Worm (Caenorhabditis elegans) whole organism, young adult: ENCODE data around the gene sre-55.

ENCODE experiments used
- B0035.1 ChIP-seq: sonication (generic microtip); optimal IDR thresholded peaks from 2 replicates; lab custom pipeline; 2016; ENCODE audit warnings: missing genetic modification characterization, mild to moderate bottlenecking, missing compliant biosample characterization, missing genotype, missing genetic modification reagents
- B0336.3 ChIP-seq: fragments of 200-800 bp; sonication (Bioruptor generic); IDR thresholded peaks from 2 replicates; pipeline ENCODE4 v1.3.6; 2022; ENCODE audit warnings: missing genetic modification characterization, missing compliant biosample characterization
- D2030.7 ChIP-seq: fragments of 200-800 bp; sonication (Bioruptor generic); IDR thresholded peaks from 2 replicates; pipeline ENCODE4 v1.3.6; 2022; ENCODE audit warnings: missing genetic modification reagents, missing genetic modification characterization, missing compliant biosample characterization
- F23B12.7 ChIP-seq: sonication (generic microtip); optimal IDR thresholded peaks from 2 replicates; lab custom pipeline; 2017; ENCODE audit warnings: missing genetic modification characterization, mild to moderate bottlenecking, missing compliant biosample characterization, antibody characterized with exemption, moderate library complexity; ENCODE audit not compliant: insufficient read depth
- F33H1.4 ChIP-seq: fragments of 200-800 bp; sonication (Bioruptor generic); IDR thresholded peaks from 2 replicates; pipeline ENCODE4 v1.3.6; 2022; ENCODE audit warnings: missing genetic modification reagents, missing genetic modification characterization, missing compliant biosample characterization
- F37B4.10 ChIP-seq: fragments of 200-800 bp; sonication (Bioruptor generic); IDR thresholded peaks from 2 replicates; pipeline ENCODE4 v1.3.6; 2022; ENCODE audit warnings: missing genetic modification characterization, missing compliant biosample characterization
- F52B5.7 ChIP-seq: sonication (generic microtip); optimal IDR thresholded peaks from 2 replicates; lab custom pipeline; 2016; ENCODE audit warnings: mild to moderate bottlenecking, missing genetic modification characterization, missing compliant biosample characterization
- F55B11.4 ChIP-seq: sonication (generic microtip); optimal IDR thresholded peaks from 2 replicates; lab custom pipeline; 2016; ENCODE audit warnings: missing compliant biosample characterization, missing genetic modification characterization, borderline replicate concordance; ENCODE audit not compliant: insufficient read depth
- F57A8.1 ChIP-seq: fragments of 200-800 bp; sonication (Bioruptor generic); optimal IDR thresholded peaks from 2 replicates; lab custom pipeline; 2018; ENCODE audit warnings: mild to moderate bottlenecking, missing genetic modification characterization, moderate library complexity, missing compliant biosample characterization
- K11D2.4 ChIP-seq: fragments of 200-800 bp; sonication (Bioruptor generic); IDR thresholded peaks from 2 replicates; pipeline ENCODE4 v1.3.6; 2022; ENCODE audit warnings: missing genetic modification reagents, missing genetic modification characterization, missing compliant biosample characterization
- ZK185.1 ChIP-seq: sonication (generic microtip); optimal IDR thresholded peaks from 2 replicates; lab custom pipeline; 2016; ENCODE audit warnings: mild to moderate bottlenecking, missing genetic modification characterization, missing compliant biosample characterization; ENCODE audit not compliant: poor library complexity, severe bottlenecking
- akir-1 ChIP-seq: fragments of 200-800 bp; sonication (Bioruptor generic); optimal IDR thresholded peaks from 2 replicates; lab custom pipeline; 2018; ENCODE audit warnings: mild to moderate bottlenecking, missing genetic modification characterization, moderate library complexity, missing compliant biosample characterization
- ama-1 ChIP-seq, 3 experiments: fragments of 150-350 bp in 1 of 3; sonication (generic microtip) in 2 of 3; optimal IDR thresholded peaks; 2 replicates each; lab custom pipeline; 2014 to 2018; ENCODE audit warnings: missing biosample characterization in 2 of 3, missing genetic modification characterization in 2 of 3, missing genetic modification reagents in 2 of 3
- ceh-100 ChIP-seq: fragments of 200-800 bp; sonication (Bioruptor generic); IDR thresholded peaks from 2 replicates; pipeline ENCODE4 v1.3.6; 2022; ENCODE audit warnings: missing genetic modification reagents, missing genetic modification characterization, missing compliant biosample characterization
- ceh-27 ChIP-seq: fragments of 200-800 bp; sonication (Bioruptor generic); optimal IDR thresholded peaks from 2 replicates; lab custom pipeline; 2018; ENCODE audit warnings: mild to moderate bottlenecking, missing genetic modification characterization, moderate library complexity, missing compliant biosample characterization
- ceh-79 ChIP-seq: sonication (generic microtip); optimal IDR thresholded peaks from 2 replicates; lab custom pipeline; 2017; ENCODE audit warnings: mild to moderate bottlenecking, missing genetic modification characterization, missing compliant biosample characterization
- die-1 ChIP-seq: sonication (generic microtip); optimal IDR thresholded peaks from 2 replicates; lab custom pipeline; 2016; ENCODE audit warnings: missing genotype, mild to moderate bottlenecking, missing genetic modification characterization, missing compliant biosample characterization
- dpl-1 ChIP-seq: fragments of 150-350 bp; optimal IDR thresholded peaks from 2 replicates; lab custom pipeline; 2014; ENCODE audit warnings: missing biosample characterization, missing genetic modification reagents, missing genetic modification characterization
- fkh-3 ChIP-seq: sonication (generic microtip); optimal IDR thresholded peaks from 2 replicates; lab custom pipeline; 2016; ENCODE audit warnings: mild to moderate bottlenecking, missing genetic modification characterization, missing compliant biosample characterization
- gei-17 ChIP-seq: fragments of 200-800 bp; sonication (Bioruptor generic); optimal IDR thresholded peaks from 2 replicates; lab custom pipeline; 2018; ENCODE audit warnings: mild to moderate bottlenecking, missing genetic modification characterization, missing compliant biosample characterization
- hlh-12 ChIP-seq: sonication (generic microtip); optimal IDR thresholded peaks from 2 replicates; lab custom pipeline; 2016; ENCODE audit warnings: missing genetic modification characterization, missing compliant biosample characterization
- hmg-20 ChIP-seq: fragments of 200-800 bp; sonication (Bioruptor generic); IDR thresholded peaks from 2 replicates; pipeline ENCODE4 v1.3.6; 2022; ENCODE audit warnings: missing genetic modification reagents, missing genetic modification characterization, missing compliant biosample characterization
- hrde-1 ChIP-seq: sonication (generic microtip); optimal IDR thresholded peaks from 2 replicates; lab custom pipeline; 2016; ENCODE audit warnings: missing genetic modification characterization, mild to moderate bottlenecking, missing compliant biosample characterization, moderate library complexity, missing genotype, missing genetic modification reagents, borderline replicate concordance
- let-526 ChIP-seq: fragments of 200-800 bp; sonication (Bioruptor generic); IDR thresholded peaks from 2 replicates; pipeline ENCODE4 v1.3.6; 2022; ENCODE audit warnings: missing genetic modification reagents, missing genetic modification characterization, missing compliant biosample characterization
- lin-35 ChIP-seq, 3 experiments: fragments of 150-350 bp in 2 of 3; sonication (generic microtip) in 1 of 3; optimal IDR thresholded peaks; 2 replicates each; lab custom pipeline; 2014 to 2018; ENCODE audit warnings: missing biosample characterization in 3 of 3, missing genetic modification characterization in 3 of 3, missing genetic modification reagents in 3 of 3
- lin-40 ChIP-seq: sonication (generic microtip); optimal IDR thresholded peaks from 2 replicates; lab custom pipeline; 2016; ENCODE audit warnings: missing genetic modification characterization, mild to moderate bottlenecking, missing compliant biosample characterization, missing genotype, missing genetic modification reagents
- lin-54 ChIP-seq: fragments of 200-800 bp; sonication (Bioruptor generic); optimal IDR thresholded peaks from 2 replicates; lab custom pipeline; 2018; ENCODE audit warnings: mild to moderate bottlenecking, missing genetic modification characterization, missing compliant biosample characterization
- madf-10 ChIP-seq: sonication (generic microtip); optimal IDR thresholded peaks from 2 replicates; lab custom pipeline; 2016; ENCODE audit warnings: mild to moderate bottlenecking, missing genetic modification characterization, missing compliant biosample characterization
- mel-28 ChIP-seq: sonication (generic microtip); optimal IDR thresholded peaks from 2 replicates; lab custom pipeline; 2016; ENCODE audit warnings: borderline replicate concordance, mild to moderate bottlenecking, missing genetic modification characterization, missing compliant biosample characterization
- mxl-1 ChIP-seq: sonication (generic microtip); optimal IDR thresholded peaks from 2 replicates; lab custom pipeline; 2016; ENCODE audit warnings: missing genetic modification characterization, missing compliant biosample characterization
- nfya-1 ChIP-seq: sonication (generic microtip); optimal IDR thresholded peaks from 2 replicates; lab custom pipeline; 2017; ENCODE audit warnings: antibody characterized with exemption, missing compliant biosample characterization, missing genetic modification characterization, borderline replicate concordance; ENCODE audit not compliant: insufficient read depth
- nhr-120 ChIP-seq: fragments of 200-800 bp; sonication (Bioruptor generic); IDR thresholded peaks from 2 replicates; pipeline ENCODE4 v1.3.6; 2022; ENCODE audit warnings: missing genetic modification characterization, missing compliant biosample characterization
- pbrm-1 ChIP-seq: fragments of 200-800 bp; sonication (Bioruptor generic); IDR thresholded peaks from 2 replicates; pipeline ENCODE4 v1.3.6; 2022; ENCODE audit warnings: missing genetic modification reagents, missing genetic modification characterization, missing compliant biosample characterization
- rcor-1 ChIP-seq: fragments of 200-800 bp; sonication (Bioruptor generic); IDR thresholded peaks from 2 replicates; pipeline ENCODE4 v1.3.6; 2022; ENCODE audit warnings: missing genetic modification reagents, missing genetic modification characterization, missing compliant biosample characterization
- repo-1 ChIP-seq: sonication (generic microtip); optimal IDR thresholded peaks from 2 replicates; lab custom pipeline; 2017; ENCODE audit warnings: mild to moderate bottlenecking, missing genetic modification characterization, missing compliant biosample characterization
- sdz-38 ChIP-seq: sonication (generic microtip); optimal IDR thresholded peaks from 2 replicates; lab custom pipeline; 2016; ENCODE audit warnings: missing genotype, missing genetic modification characterization, missing compliant biosample characterization
- snpc-1.1 ChIP-seq: sonication (generic microtip); optimal IDR thresholded peaks from 2 replicates; lab custom pipeline; 2017; ENCODE audit warnings: missing genetic modification characterization, mild to moderate bottlenecking, missing compliant biosample characterization, antibody characterized with exemption, moderate library complexity, missing genotype, missing genetic modification reagents; ENCODE audit not compliant: insufficient read depth
- sptf-2 ChIP-seq: fragments of 200-800 bp; sonication (Bioruptor generic); optimal IDR thresholded peaks from 2 replicates; lab custom pipeline; 2018; ENCODE audit warnings: mild to moderate bottlenecking, missing genetic modification characterization, missing compliant biosample characterization
- tbx-9 ChIP-seq: sonication (generic microtip); optimal IDR thresholded peaks from 2 replicates; lab custom pipeline; 2016; ENCODE audit warnings: borderline replicate concordance, missing genetic modification characterization, inconsistent platforms, missing compliant biosample characterization
- ztf-22 ChIP-seq: fragments of 200-800 bp; sonication (Bioruptor generic); optimal IDR thresholded peaks from 2 replicates; lab custom pipeline; 2018; ENCODE audit warnings: mild to moderate bottlenecking, missing genetic modification characterization, moderate library complexity, missing compliant biosample characterization
- ztf-26 ChIP-seq: sonication (generic microtip); optimal IDR thresholded peaks from 2 replicates; lab custom pipeline; 2017; ENCODE audit warnings: missing genetic modification characterization, missing compliant biosample characterization

sre-55 gene

ce11 chrII:12302354-12302753, 26.7 kb upstream of the sre-55 start, which contains the start of gene C50E10.1:
C50E10.1 (minus strand) TSS chrII:12302454.
- TF ChIP-seq F57A8.1 (GFP tag; lab: Kevin White, UChicago) (no peak), F33H1.4 (GFP tag; lab: Robert Waterston, UW) (no peak), D2030.7 (GFP tag; lab: Robert Waterston, UW) (no peak), let-526 (no peak), B0336.3 (GFP tag; lab: Robert Waterston, UW) (no peak), mel-28 (tag; lab: Kevin White, UChicago) (no peak), hlh-12 (tag; lab: Kevin White, UChicago) (no peak)
- TF ChIP-seq, all 124 proteins: peak for 0

ce11 chrII:12303142-12303541, 26.0 kb upstream of the sre-55 start, which contains the start of gene sre-50:
sre-50 (plus strand) TSS chrII:12303525.
- no peak for TF ChIP-seq die-1
- no peak for TF ChIP-seq ztf-26
- no peak for TF ChIP-seq ztf-22 (GFP tag; lab: Kevin White, UChicago)
- no peak for TF ChIP-seq ceh-100 (GFP tag; lab: Robert Waterston, UW)
- no peak for TF ChIP-seq rcor-1 (GFP tag; lab: Robert Waterston, UW)
- no peak for TF ChIP-seq sdz-38 (tag; lab: Kevin White, UChicago)
- TF ChIP-seq F52B5.7 = no peak
- TF ChIP-seq B0336.3 (GFP tag; lab: Robert Waterston, UW) = no peak
- TF ChIP-seq sptf-2 = no peak
- no peak for TF ChIP-seq F57A8.1 (GFP tag; lab: Kevin White, UChicago)
- no peak for TF ChIP-seq nhr-120 (GFP tag; lab: Robert Waterston, UW)
- TF ChIP-seq B0035.1 (tag; lab: Kevin White, UChicago) = no peak
- no peak for TF ChIP-seq F55B11.4 (tag; lab: Kevin White, UChicago)
- no peak for TF ChIP-seq let-526
- TF ChIP-seq snpc-1.1 (tag; lab: Kevin White, UChicago) = no peak

- TF ChIP-seq D2030.7 (GFP tag; lab: Robert Waterston, UW) (no peak), gei-17 (GFP tag; lab: Kevin White, UChicago) (no peak), ceh-79 (tag; lab: Kevin White, UChicago) (no peak), ceh-27 (GFP tag; lab: Kevin White, UChicago) (no peak), F52B5.7 (no peak), dpl-1 (GFP tag; lab: Kevin White, UChicago) (no peak), B0336.3 (GFP tag; lab: Robert Waterston, UW) (no peak), lin-40 (tag; lab: Kevin White, UChicago) (no peak), hmg-20 (no peak), lin-54 (GFP tag; lab: Kevin White, UChicago) (no peak), F23B12.7 (no peak), hrde-1 (tag; lab: Kevin White, UChicago) (no peak)
Measured at ce11 chrII:12309614-12310013, 19.5 kb upstream of the sre-55 start, which contains the start of gene C50E10.2. C50E10.2 (minus strand) TSS chrII:12309714.

ce11 chrII:12311560-12311959, 17.5 kb upstream of the sre-55 start, which contains the start of gene sre-51:
sre-51 (plus strand) TSS chrII:12311860.
- no peak for TF ChIP-seq fkh-3 (tag; lab: Kevin White, UChicago)
- no peak for TF ChIP-seq sptf-2
- no peak for TF ChIP-seq lin-35 (GFP tag; optimal IDR thresholded peaks at IDR 0.05; lab: Kevin White, UChicago)
- TF ChIP-seq nfya-1 (tag; lab: Kevin White, UChicago) = no peak
- TF ChIP-seq K11D2.4 (GFP tag; lab: Robert Waterston, UW) = no peak
- no peak for TF ChIP-seq tbx-9 (tag; lab: Kevin White, UChicago)
- no peak for TF ChIP-seq ceh-27 (GFP tag; lab: Kevin White, UChicago)
- no peak for TF ChIP-seq madf-10 (tag; lab: Kevin White, UChicago)
- no peak for TF ChIP-seq ceh-79 (tag; lab: Kevin White, UChicago)
- no peak for TF ChIP-seq ama-1 (optimal IDR thresholded peaks at IDR 0.05; lab: Kevin White, UChicago)
- no peak for TF ChIP-seq ama-1 (GFP tag; optimal IDR thresholded peaks at IDR 0.05; lab: Kevin White, UChicago)
- no peak for TF ChIP-seq ZK185.1 (tag; lab: Kevin White, UChicago)
- no peak for TF ChIP-seq akir-1 (GFP tag; lab: Kevin White, UChicago)
- TF ChIP-seq F55B11.4 (tag; lab: Kevin White, UChicago) = no peak
- no peak for TF ChIP-seq F52B5.7
- no peak for TF ChIP-seq mxl-1 (tag; lab: Kevin White, UChicago)
- no peak for TF ChIP-seq repo-1 (tag; lab: Kevin White, UChicago)
- no peak for TF ChIP-seq pbrm-1 (GFP tag; lab: Robert Waterston, UW)
- no peak for TF ChIP-seq F37B4.10
